Fruit fly (Drosophila melanogaster): ENCODE results near the gene CG33783.

Gene CG33783

dm6 chr3R:10100498-10101196, 34.1 kb downstream of the CG33783 start (continued):
- no peak for TF ChIP-seq vnd (GFP tag; IDR thresholded peaks at IDR 0.05; ENCODE audit: partially characterized antibody)
- TF ChIP-seq CG18599 (GFP tag; optimal IDR thresholded peaks at IDR 0.05) = peak; percentile 53
- peak; percentile 17 for TF ChIP-seq MTF-1 (GFP tag; optimal IDR thresholded peaks at IDR 0.05; ENCODE audit: borderline replicate concordance)
- TF ChIP-seq Hr51 (GFP tag; optimal IDR thresholded peaks at IDR 0.05) = peak in 1 of 2 experiments; percentile 24
- TF ChIP-seq NfI (GFP tag; optimal IDR thresholded peaks at IDR 0.05) = peak; percentile 48
- peak; percentile 0 for TF ChIP-seq phol (tag; optimal IDR thresholded peaks at IDR 0.05)
- TF ChIP-seq yki (optimal IDR thresholded peaks at IDR 0.05) = no peak
- peak; percentile 3 for TF ChIP-seq CrebB (tag; optimal IDR thresholded peaks at IDR 0.05)
- no peak for TF ChIP-seq Dref (GFP tag; IDR thresholded peaks at IDR 0.05)
- TF ChIP-seq CG12391 (tag; optimal IDR thresholded peaks at IDR 0.05) = peak; percentile 11
- 0 out of 2 replicates have a peak, but pooled peaks have one; percentile 35 for TF ChIP-seq CG3847 (GFP tag; IDR thresholded peaks at IDR 0.05)
- TF ChIP-seq Hmr (GFP tag; optimal IDR thresholded peaks at IDR 0.05) = peak; percentile 81
- TF ChIP-seq otp (GFP tag; IDR thresholded peaks at IDR 0.05) = peak; percentile 51; the same call in 2 of the 3 replicates
- no peak for TF ChIP-seq CG13123 (GFP tag; optimal IDR thresholded peaks at IDR 0.05)
- 0 out of 2 replicates have a peak, but pooled peaks have one; percentile 17 for TF ChIP-seq hbn (GFP tag; IDR thresholded peaks at IDR 0.05; ENCODE audit: partially characterized antibody)
- TF ChIP-seq dmrt99B (tag; optimal IDR thresholded peaks at IDR 0.05) = peak; percentile 1
- peak; percentile 7 for TF ChIP-seq Fer3 (tag; optimal IDR thresholded peaks at IDR 0.05)
- TF ChIP-seq CG7987 (GFP tag; optimal IDR thresholded peaks at IDR 0.05) = peak; percentile 78
- TF ChIP-seq Gug (GFP tag; IDR thresholded peaks at IDR 0.05) = peak; percentile 28; the same call in 1 of the 4 replicates
- TF ChIP-seq gce (GFP tag; IDR thresholded peaks at IDR 0.05) = peak; percentile 41; the same call in 1 of the 3 replicates
- TF ChIP-seq B-H1 (GFP tag; IDR thresholded peaks at IDR 0.05) = 0 out of 3 replicates have a peak, but pooled peaks have one; percentile 26
- peak; percentile 41; the same call in 1 of the 2 replicates for TF ChIP-seq ranshi (GFP tag; IDR thresholded peaks at IDR 0.05)
- TF ChIP-seq Dbx (GFP tag; IDR thresholded peaks at IDR 0.05) = peak; percentile 77; the same call in 2 of the 3 replicates
- peak; percentile 55 for TF ChIP-seq CG12769 (tag; optimal IDR thresholded peaks at IDR 0.05)
- TF ChIP-seq CG10321 (GFP tag; IDR thresholded peaks at IDR 0.05) = 0 out of 2 replicates have a peak, but pooled peaks have one; percentile 33
- TF ChIP-seq ato (GFP tag; IDR thresholded peaks at IDR 0.05; ENCODE audit: partially characterized antibody) = 0 out of 2 replicates have a peak, but pooled peaks have one; percentile 38
- peak; percentile 14 for TF ChIP-seq gfzf (GFP tag; optimal IDR thresholded peaks at IDR 0.05)
- TF ChIP-seq Meics (GFP tag; optimal IDR thresholded peaks at IDR 0.05) = peak; percentile 51
- peak; percentile 47 for TF ChIP-seq pita (GFP tag; optimal IDR thresholded peaks at IDR 0.05)
- TF ChIP-seq HmgD (GFP tag; optimal IDR thresholded peaks at IDR 0.05) = peak; percentile 27
- peak; percentile 21 for TF ChIP-seq bab2 (GFP tag; optimal IDR thresholded peaks at IDR 0.05)
- no peak for TF ChIP-seq jing (GFP tag; optimal IDR thresholded peaks at IDR 0.05)
- no peak for TF ChIP-seq CG6791 (GFP tag; IDR thresholded peaks at IDR 0.05; ENCODE audit: partially characterized antibody)
- TF ChIP-seq HLHmδ (GFP tag; optimal IDR thresholded peaks at IDR 0.05) = peak; percentile 15
- no peak for TF ChIP-seq dati (GFP tag; IDR thresholded peaks at IDR 0.05)
- TF ChIP-seq Opbp (GFP tag; IDR thresholded peaks at IDR 0.05; ENCODE audit: partially characterized antibody) = peak; percentile 43; the same call in 1 of the 3 replicates
- no peak for TF ChIP-seq fu2 (GFP tag; optimal IDR thresholded peaks at IDR 0.05)
- 0 out of 3 replicates have a peak, but pooled peaks have one; percentile 26 for TF ChIP-seq CG6175 (GFP tag; IDR thresholded peaks at IDR 0.05)
- TF ChIP-seq CG15269 (tag; optimal IDR thresholded peaks at IDR 0.05) = peak; percentile 43
- TF ChIP-seq lola (GFP tag; optimal IDR thresholded peaks at IDR 0.05) = no peak
- 0 out of 3 replicates have a peak, but pooled peaks have one; percentile 53 for TF ChIP-seq H15 (GFP tag; IDR thresholded peaks at IDR 0.05)
- peak; percentile 63 for TF ChIP-seq ftz-f1 (GFP tag; optimal IDR thresholded peaks at IDR 0.05)
- TF ChIP-seq CG14050 (GFP tag; IDR thresholded peaks at IDR 0.05) = no peak
- TF ChIP-seq CG13624 (GFP tag; optimal IDR thresholded peaks at IDR 0.05) = peak; percentile 18
- TF ChIP-seq NFAT (GFP tag; IDR thresholded peaks at IDR 0.05) = peak; percentile 54
- no peak for TF ChIP-seq Dad (GFP tag; optimal IDR thresholded peaks at IDR 0.05)
- TF ChIP-seq tgo (GFP tag; IDR thresholded peaks at IDR 0.05) = peak; percentile 43; the same call in 1 of the 3 replicates
